Fruit fly (Drosophila melanogaster): ENCODE measurements around the gene CG14323.

DNA sequence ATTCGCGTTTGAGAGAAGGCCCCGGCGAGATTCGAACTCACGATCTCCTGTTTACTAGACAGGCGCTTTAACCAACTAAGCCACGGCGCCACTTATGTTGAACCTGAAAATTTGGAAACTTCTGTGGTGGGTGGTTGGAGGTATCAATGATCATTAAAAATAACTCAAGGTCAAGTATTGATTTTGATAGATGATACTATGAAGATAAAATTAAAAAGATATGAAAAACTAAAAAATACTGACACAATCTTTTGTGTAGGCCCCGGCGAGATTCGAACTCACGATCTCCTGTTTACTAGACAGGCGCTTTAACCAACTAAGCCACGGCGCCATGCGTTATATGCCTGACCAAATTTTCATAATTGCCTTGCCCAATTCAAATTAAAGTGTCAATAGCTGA lies 2.6 kb upstream of the CG14323 start:
- TF ChIP-seq Mnt (GFP tag; optimal IDR thresholded peaks at IDR 0.05), result no peak
- no peak for TF ChIP-seq cnc (optimal IDR thresholded peaks at IDR 0.05)
- no peak for TF ChIP-seq kay (GFP tag; ENCODE audit: borderline replicate concordance)
- no peak for TF ChIP-seq tj (GFP tag; optimal IDR thresholded peaks at IDR 0.05)
- TF ChIP-seq Hr96 (GFP tag; optimal IDR thresholded peaks at IDR 0.05), result no peak
- no peak for TF ChIP-seq CG11617 (GFP tag; optimal IDR thresholded peaks at IDR 0.05)

Measured in whole organism, adult.